Worm (Caenorhabditis elegans): ENCODE results near the gene F45E4.5.
"Not testable (repeated sequence)": the region's sequence is repeated elsewhere in the genome, so short reads cannot be mapped to it uniquely, and the experiment has no call there.

Gene F45E4.5

ce11 chrIV:7628942-7629341 is at the start of gene F45E4.5:
Gene F45E4.5, minus strand, starts transcription at chrIV:7629042.
- TF ChIP-seq unc-62 (GFP tag; optimal IDR thresholded peaks at IDR 0.05) = no peak

DNA sequence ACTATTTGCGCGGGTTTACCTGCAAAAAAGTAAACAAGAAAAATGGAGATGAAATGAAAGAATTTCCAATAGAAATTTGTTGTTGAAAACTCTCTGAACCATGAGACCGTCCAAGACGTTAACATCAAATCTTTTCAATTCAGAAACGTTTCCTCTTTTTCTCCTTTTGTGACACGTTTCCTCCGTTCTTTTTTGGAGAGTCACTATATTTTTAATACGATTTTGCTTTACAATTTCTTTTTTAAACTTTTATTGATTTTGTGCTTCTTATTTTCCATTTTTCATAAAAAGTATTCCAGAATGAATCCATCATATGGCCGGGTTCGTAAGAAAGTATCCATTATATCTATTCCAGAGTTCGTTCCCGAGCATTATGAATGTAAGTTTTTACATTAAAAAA is 46.0 kb upstream of the F45E4.5 start, which contains the start of gene itr-1:
Gene itr-1, plus strand, starts transcription at position 301 of the 400 bp plus-strand sequence.
- TF ChIP-seq unc-62 (GFP tag; optimal IDR thresholded peaks at IDR 0.05) = no peak

ce11 chrIV:7672872-7673271 is 44.0 kb upstream of the F45E4.5 start, which contains the start of gene C08G9.2:
Gene C08G9.2, minus strand, starts transcription at chrIV:7672972.
- no peak for TF ChIP-seq unc-62 (GFP tag; optimal IDR thresholded peaks at IDR 0.05)

DNA sequence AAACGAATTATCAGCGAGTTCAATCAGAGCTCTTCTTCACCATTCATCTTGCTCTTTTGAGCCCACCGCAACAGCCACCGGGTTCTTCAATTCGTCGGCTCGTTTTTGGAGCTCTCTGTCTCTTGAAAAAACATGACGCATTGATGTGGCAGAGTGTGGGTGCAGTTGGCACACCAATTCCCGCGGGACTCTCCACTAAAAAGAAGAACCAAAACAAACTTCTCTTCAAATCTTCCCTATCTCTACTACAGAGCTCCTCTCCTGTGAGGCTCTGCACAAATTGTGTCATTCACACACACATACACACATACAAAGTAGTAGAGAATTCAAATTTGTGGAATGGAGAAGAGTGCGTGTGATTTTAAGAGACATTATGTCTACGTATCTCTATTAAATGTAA is 34.2 kb upstream of the F45E4.5 start:
- no peak for TF ChIP-seq unc-62 (GFP tag; optimal IDR thresholded peaks at IDR 0.05)

- TF ChIP-seq unc-62 (GFP tag; optimal IDR thresholded peaks at IDR 0.05) = no peak
Measured at ce11 chrIV:7661569-7661968, 32.7 kb upstream of the F45E4.5 start.

ce11 chrIV:7659481-7659880 is 30.6 kb upstream of the F45E4.5 start:
- TF ChIP-seq unc-62 (GFP tag; optimal IDR thresholded peaks at IDR 0.05) = no peak

DNA sequence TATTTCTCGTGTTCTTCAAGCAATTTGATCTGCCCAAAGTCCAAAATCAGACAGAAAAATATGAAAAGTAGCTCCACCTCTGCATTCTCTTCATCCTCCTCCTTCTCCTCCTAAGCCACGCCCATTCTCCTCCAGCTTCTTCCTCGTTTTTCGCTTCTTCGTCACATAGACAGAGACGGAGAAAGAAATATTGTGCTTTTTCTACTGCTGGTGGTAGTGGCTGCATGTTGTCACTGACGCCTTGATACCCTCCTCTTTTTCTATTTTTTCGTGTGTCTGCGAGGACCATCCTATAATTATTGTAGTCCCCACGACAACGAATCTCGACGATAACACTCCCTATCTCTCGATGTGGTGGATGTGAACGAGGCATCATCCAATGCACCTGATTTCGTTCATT is 29.7 kb upstream of the F45E4.5 start, which contains the start of gene C08G9.1:
Gene C08G9.1, plus strand, starts transcription at position 175 of the 400 bp plus-strand sequence.
- no peak for TF ChIP-seq unc-62 (GFP tag; optimal IDR thresholded peaks at IDR 0.05)

ce11 chrIV:7654212-7654778 is 25.5 kb upstream of the F45E4.5 start, which contains the start of gene nrde-4:
Gene nrde-4, minus strand, starts transcription at chrIV:7654262.
- TF ChIP-seq unc-62 (GFP tag; optimal IDR thresholded peaks at IDR 0.05) = no peak

- no peak for TF ChIP-seq unc-62 (GFP tag; optimal IDR thresholded peaks at IDR 0.05)
Measured at ce11 chrIV:7653198-7653597, 24.4 kb upstream of the F45E4.5 start.

- TF ChIP-seq unc-62 (GFP tag; optimal IDR thresholded peaks at IDR 0.05) = no peak
Measured at ce11 chrIV:7651120-7651519, 22.3 kb upstream of the F45E4.5 start, which contains the start of gene cima-1. Gene cima-1, plus strand, starts transcription at chrIV:7651459.

DNA sequence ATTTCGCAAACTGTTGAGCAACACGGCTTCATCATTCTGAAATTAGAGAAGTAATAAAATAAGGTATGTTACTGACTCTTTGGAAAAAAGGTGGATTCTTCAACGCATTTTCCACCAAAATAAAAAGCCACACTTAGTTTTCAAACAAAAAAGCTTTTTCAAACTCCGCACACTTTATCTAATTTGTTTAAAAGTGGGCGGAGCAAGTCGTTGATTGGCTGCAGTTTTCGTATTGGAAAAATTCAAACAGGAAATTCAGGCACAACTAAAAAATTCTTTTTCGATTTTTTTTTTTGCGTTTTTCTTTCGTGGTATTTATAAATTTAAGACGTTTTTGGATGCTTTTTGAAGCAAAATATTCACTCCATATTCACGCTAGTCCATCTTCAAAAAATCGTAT is 21.6 kb upstream of the F45E4.5 start:
- TF ChIP-seq unc-62 (GFP tag; optimal IDR thresholded peaks at IDR 0.05) = no peak

DNA sequence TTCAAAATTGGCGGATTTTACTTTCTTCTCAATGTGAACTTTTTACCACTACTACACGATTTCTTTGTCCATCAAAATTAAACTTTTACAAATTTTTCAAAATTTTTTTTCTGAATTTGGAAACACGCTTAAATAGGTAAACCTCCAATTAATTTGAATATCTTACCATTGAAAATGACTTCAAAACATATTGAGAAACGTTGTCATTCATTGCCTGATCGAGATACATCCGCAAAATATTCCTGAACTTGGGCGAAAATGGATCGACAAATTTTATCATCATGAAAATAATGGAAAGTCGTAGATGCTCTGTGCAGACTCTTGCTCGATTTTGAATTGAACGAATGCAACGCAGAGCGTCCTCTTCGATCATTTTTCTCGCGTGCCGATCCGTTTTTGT is 18.0 kb upstream of the F45E4.5 start:
- TF ChIP-seq unc-62 (GFP tag; optimal IDR thresholded peaks at IDR 0.05) = no peak

- TF ChIP-seq unc-62 (GFP tag; optimal IDR thresholded peaks at IDR 0.05) = no peak
Measured at ce11 chrIV:7646119-7646518, 17.3 kb upstream of the F45E4.5 start, which contains the start of gene hmg-5. Gene hmg-5, minus strand, starts transcription at chrIV:7646219.

DNA sequence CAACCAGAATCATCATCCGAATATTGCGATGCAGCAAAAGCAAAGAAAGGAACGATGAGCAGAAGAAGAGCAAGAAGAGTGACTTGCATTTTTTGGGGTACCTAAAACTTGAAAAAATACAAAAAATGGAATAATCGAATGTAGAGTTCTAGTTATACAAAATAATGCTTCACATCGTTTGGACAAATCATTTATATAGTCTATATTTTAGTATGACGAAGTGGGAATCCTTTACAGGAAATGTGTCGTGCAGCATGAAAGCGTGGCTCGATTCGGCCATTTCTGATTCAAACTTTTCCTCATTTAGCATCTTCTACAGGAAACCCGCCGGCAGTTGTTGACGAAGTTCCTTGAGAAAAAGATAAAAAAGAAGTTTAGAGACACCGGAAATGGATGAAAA is 14.1 kb upstream of the F45E4.5 start, which contains the start of gene nlp-20:
Gene nlp-20, minus strand, starts transcription at position 101 of the 400 bp plus-strand sequence.
- no peak for TF ChIP-seq unc-62 (GFP tag; optimal IDR thresholded peaks at IDR 0.05)

- TF ChIP-seq unc-62 (GFP tag; optimal IDR thresholded peaks at IDR 0.05) = no peak
Measured at ce11 chrIV:7641758-7642157, 12.9 kb upstream of the F45E4.5 start, which contains the start of gene nep-16. Gene nep-16, minus strand, starts transcription at chrIV:7641858.

- not testable (repeated sequence) for TF ChIP-seq unc-62 (GFP tag; optimal IDR thresholded peaks at IDR 0.05)
Measured at ce11 chrIV:7634578-7634977, 5.7 kb upstream of the F45E4.5 start, which contains the start of gene warf-1. Gene warf-1, plus strand, starts transcription at chrIV:7634786.

DNA sequence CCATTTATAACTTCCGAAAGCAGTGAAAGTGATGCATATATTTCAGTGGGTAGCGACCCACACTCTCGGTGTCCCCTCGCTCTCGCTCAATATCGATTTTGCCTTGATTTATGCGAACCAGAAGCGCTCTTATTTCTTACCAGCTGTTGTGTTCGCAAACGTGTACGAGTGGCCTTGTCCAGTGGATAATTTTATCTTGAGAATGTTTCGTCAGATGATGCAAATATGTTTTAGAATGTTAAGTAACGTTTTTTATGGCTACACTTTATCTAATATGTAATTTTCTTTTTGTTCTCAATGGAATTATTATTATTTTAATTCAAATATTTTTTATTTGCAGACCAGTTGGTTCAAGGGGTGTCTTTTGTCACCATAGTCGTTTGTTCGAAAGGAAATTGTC is 4.2 kb upstream of the F45E4.5 start, which contains the start of gene plp-1:
Gene plp-1, plus strand, starts transcription at position 341 of the 400 bp plus-strand sequence.
- TF ChIP-seq unc-62 (GFP tag; optimal IDR thresholded peaks at IDR 0.05) = no peak

Data from whole organism, dauer.